Fruit fly (Drosophila melanogaster) whole organism, embryonic: ENCODE measurements around the gene mof.

Source experiments
- Antp ChIP-seq: fragments of 200-800 bp; sonication (Bioruptor generic); optimal IDR thresholded peaks from 3 replicates; lab custom pipeline; 2016; ENCODE audit warnings: missing biosample characterization, missing genetic modification characterization
- Bdp1 ChIP-seq: fragments of 200-800 bp; sonication (Bioruptor generic); optimal IDR thresholded peaks from 3 replicates; lab custom pipeline; 2016; ENCODE audit warnings: missing biosample characterization, missing genetic modification characterization
- BtbVII ChIP-seq: fragments of 200-800 bp; sonication (Bioruptor generic); optimal IDR thresholded peaks from 3 replicates; lab custom pipeline; 2017; ENCODE audit warnings: missing biosample characterization, mild to moderate bottlenecking, missing genetic modification characterization
- CG10654 ChIP-seq: fragments of 200-800 bp; sonication (Bioruptor generic); optimal IDR thresholded peaks from 2 replicates; lab custom pipeline; 2016; ENCODE audit warnings: missing biosample characterization, missing genetic modification characterization
- CG12659 ChIP-seq: fragments of 200-800 bp; sonication (Bioruptor generic); optimal IDR thresholded peaks from 3 replicates; lab custom pipeline; 2017; ENCODE audit warnings: mild to moderate bottlenecking, missing biosample characterization, missing genetic modification reagents, missing genetic modification characterization
- CG15514 ChIP-seq: fragments of 200-800 bp; sonication (Bioruptor generic); optimal IDR thresholded peaks from 3 replicates; lab custom pipeline; 2017; ENCODE audit warnings: missing biosample characterization, missing genetic modification characterization, mild to moderate bottlenecking, moderate library complexity, missing genetic modification reagents
- CG17385 ChIP-seq: fragments of 200-800 bp; sonication (Bioruptor generic); optimal IDR thresholded peaks from 3 replicates; lab custom pipeline; 2018; ENCODE audit warnings: missing biosample characterization, mild to moderate bottlenecking, missing genetic modification characterization
- CG17568 ChIP-seq: fragments of 200-800 bp; sonication (Bioruptor generic); optimal IDR thresholded peaks from 2 replicates; lab custom pipeline; 2018; ENCODE audit warnings: missing biosample characterization, mild to moderate bottlenecking, missing genetic modification characterization, moderate library complexity
- CG3163 ChIP-seq: fragments of 200-800 bp; sonication (Bioruptor generic); optimal IDR thresholded peaks from 3 replicates; lab custom pipeline; 2016; ENCODE audit warnings: missing biosample characterization, missing genetic modification characterization
- CG4707 ChIP-seq: fragments of 200-800 bp; sonication (Bioruptor generic); optimal IDR thresholded peaks from 2 replicates; lab custom pipeline; 2018; ENCODE audit warnings: missing biosample characterization, mild to moderate bottlenecking, missing genetic modification characterization, moderate library complexity
- CG5953 ChIP-seq: fragments of 200-800 bp; sonication (Bioruptor generic); IDR thresholded peaks from 2 replicates; pipeline ENCODE4 v1.3.6; 2022; ENCODE audit warnings: missing biosample characterization, missing genetic modification characterization
- CG6254 ChIP-seq: fragments of 200-800 bp; sonication (Bioruptor generic); optimal IDR thresholded peaks from 3 replicates; lab custom pipeline; 2017; ENCODE audit warnings: mild to moderate bottlenecking, missing biosample characterization, missing genetic modification reagents, missing genetic modification characterization
- CG6272 ChIP-seq: fragments of 200-800 bp; sonication (Bioruptor generic); IDR thresholded peaks from 2 replicates; pipeline ENCODE4 v1.3.6; 2022; ENCODE audit warnings: missing biosample characterization, missing genetic modification characterization
- CG6654 ChIP-seq: fragments of 200-800 bp; sonication (Bioruptor generic); optimal IDR thresholded peaks from 2 replicates; lab custom pipeline; 2017; ENCODE audit warnings: missing biosample characterization, mild to moderate bottlenecking, missing genetic modification characterization
- CG6683 ChIP-seq: fragments of 200-800 bp; sonication (Bioruptor generic); optimal IDR thresholded peaks from 2 replicates; lab custom pipeline; 2017; ENCODE audit warnings: missing biosample characterization, mild to moderate bottlenecking, missing genetic modification characterization, missing genetic modification reagents
- CG6854 ChIP-seq: fragments of 200-800 bp; sonication (Bioruptor generic); optimal IDR thresholded peaks from 3 replicates; lab custom pipeline; 2017; ENCODE audit warnings: missing biosample characterization, mild to moderate bottlenecking, missing genetic modification characterization
- CG8359 ChIP-seq: fragments of 200-800 bp; sonication (Bioruptor generic); optimal IDR thresholded peaks from 2 replicates; lab custom pipeline; 2017; ENCODE audit warnings: missing biosample characterization, mild to moderate bottlenecking, missing genetic modification characterization, borderline replicate concordance
- CG9797 ChIP-seq: fragments of 200-800 bp; sonication (Bioruptor generic); optimal IDR thresholded peaks from 3 replicates; lab custom pipeline; 2018; ENCODE audit warnings: missing biosample characterization, mild to moderate bottlenecking, missing genetic modification characterization
- Chrac-16 ChIP-seq: fragments of 200-800 bp; sonication (Bioruptor generic); optimal IDR thresholded peaks from 3 replicates; lab custom pipeline; 2016; ENCODE audit warnings: missing biosample characterization, missing genetic modification characterization
- Dek ChIP-seq: fragments of 200-800 bp; sonication (Bioruptor generic); optimal IDR thresholded peaks from 3 replicates; lab custom pipeline; 2019; ENCODE audit warnings: missing biosample characterization, mild to moderate bottlenecking, missing genetic modification characterization, moderate library complexity
- Ets97D ChIP-seq: fragments of 200-800 bp; sonication (Bioruptor generic); optimal IDR thresholded peaks from 3 replicates; lab custom pipeline; 2016; ENCODE audit warnings: missing biosample characterization, missing genetic modification characterization
- HLH54F ChIP-seq: fragments of 200-800 bp; sonication (Bioruptor generic); optimal IDR thresholded peaks from 3 replicates; lab custom pipeline; 2016; ENCODE audit warnings: missing biosample characterization, missing genetic modification characterization
- Hsf ChIP-seq: fragments of 200-800 bp; sonication (Bioruptor generic); optimal IDR thresholded peaks from 3 replicates; lab custom pipeline; 2016; ENCODE audit warnings: missing biosample characterization, missing genetic modification characterization
- Lpt ChIP-seq: fragments of >200 bp; optimal IDR thresholded peaks from 2 replicates; lab custom pipeline; 2018; ENCODE audit warnings: missing biosample characterization, missing genetic modification characterization
- NK7.1 ChIP-seq: fragments of 200-800 bp; sonication (Bioruptor generic); optimal IDR thresholded peaks from 3 replicates; lab custom pipeline; 2016; ENCODE audit warnings: missing biosample characterization, missing genetic modification characterization
- Nf-YB ChIP-seq: fragments of 200-800 bp; sonication (Bioruptor generic); optimal IDR thresholded peaks from 3 replicates; lab custom pipeline; 2019; ENCODE audit warnings: missing biosample characterization, mild to moderate bottlenecking, missing genetic modification characterization, moderate library complexity
- NfI ChIP-seq: fragments of 200-800 bp; sonication (Bioruptor generic); optimal IDR thresholded peaks from 3 replicates; lab custom pipeline; 2018; ENCODE audit warnings: missing biosample characterization, mild to moderate bottlenecking, missing genetic modification characterization, moderate library complexity
- Oli ChIP-seq: fragments of 200-800 bp; sonication (Bioruptor generic); optimal IDR thresholded peaks from 2 replicates; lab custom pipeline; 2018; ENCODE audit warnings: missing biosample characterization, mild to moderate bottlenecking, missing genetic modification characterization, moderate library complexity
- Optix ChIP-seq: fragments of 200-800 bp; sonication (Bioruptor generic); IDR thresholded peaks from 3 replicates; pipeline ENCODE4 v1.3.6; 2022; ENCODE audit warnings: missing biosample characterization, missing genetic modification characterization
- Sry-δ ChIP-seq: fragments of 200-800 bp; sonication (Bioruptor generic); optimal IDR thresholded peaks from 2 replicates; lab custom pipeline; 2016; ENCODE audit warnings: missing biosample characterization, missing genetic modification characterization
- ac ChIP-seq: fragments of 200-800 bp; sonication (Bioruptor generic); optimal IDR thresholded peaks from 3 replicates; lab custom pipeline; 2017; ENCODE audit warnings: missing biosample characterization, mild to moderate bottlenecking, missing genetic modification characterization
- cad ChIP-seq: fragments of >200 bp; optimal IDR thresholded peaks from 2 replicates; lab custom pipeline; 2017; ENCODE audit warnings: missing biosample characterization, missing genetic modification characterization
- ems ChIP-seq: fragments of 200-800 bp; sonication (Bioruptor generic); optimal IDR thresholded peaks from 3 replicates; lab custom pipeline; 2016; ENCODE audit warnings: missing biosample characterization, missing genetic modification characterization
- en ChIP-seq: fragments of 200-800 bp; sonication (Bioruptor generic); optimal IDR thresholded peaks from 2 replicates; lab custom pipeline; 2016; ENCODE audit warnings: missing biosample characterization, missing genetic modification characterization
- eve ChIP-seq, 2 experiments: fragments of >200 bp; optimal IDR thresholded peaks; 2 replicates each; lab custom pipeline; 2017; ENCODE audit warnings: missing biosample characterization in 2 of 2, missing genetic modification characterization in 2 of 2
- exex ChIP-seq: fragments of 200-800 bp; sonication (Bioruptor generic); optimal IDR thresholded peaks from 4 replicates; lab custom pipeline; 2018; ENCODE audit warnings: missing biosample characterization, mild to moderate bottlenecking, missing genetic modification characterization, moderate library complexity
- fru ChIP-seq: fragments of >200 bp; optimal IDR thresholded peaks from 2 replicates; lab custom pipeline; 2017
- gro ChIP-seq: fragments of 200-800 bp; sonication (Bioruptor generic); optimal IDR thresholded peaks from 2 replicates; lab custom pipeline; 2016; ENCODE audit warnings: missing biosample characterization, missing genetic modification characterization
- gsb-n ChIP-seq: fragments of 200-800 bp; sonication (Bioruptor generic); optimal IDR thresholded peaks from 3 replicates; lab custom pipeline; 2018; ENCODE audit warnings: missing biosample characterization, mild to moderate bottlenecking, missing genetic modification characterization
- her ChIP-seq: fragments of 200-800 bp; sonication (Bioruptor generic); optimal IDR thresholded peaks from 2 replicates; lab custom pipeline; 2016; ENCODE audit warnings: missing biosample characterization, missing genetic modification characterization
- hkb ChIP-seq, 2 experiments: fragments of 200-800 bp in 1 of 2; fragments of >200 bp in 1 of 2; sonication (Bioruptor generic) in 1 of 2; IDR thresholded peaks in 1 of 2; optimal IDR thresholded peaks in 1 of 2; 2 replicates each; pipeline versions ENCODE4 v1.3.6 to Lab custom; 2017 to 2022; ENCODE audit warnings: missing biosample characterization in 1 of 2, missing genetic modification characterization in 1 of 2
- insv ChIP-seq, 2 experiments: fragments of 200-800 bp; sonication (Bioruptor generic); optimal IDR thresholded peaks; 3 replicates each; lab custom pipeline; 2016 to 2018; ENCODE audit warnings: missing biosample characterization in 2 of 2, missing genetic modification characterization in 2 of 2
- inv ChIP-seq: fragments of 200-800 bp; sonication (Bioruptor generic); IDR thresholded peaks from 2 replicates; pipeline ENCODE4 v1.3.6; 2022; ENCODE audit warnings: missing biosample characterization, missing genetic modification characterization; ENCODE audit not compliant: partially characterized antibody
- lbe ChIP-seq: fragments of 200-800 bp; sonication (Bioruptor generic); optimal IDR thresholded peaks from 2 replicates; lab custom pipeline; 2016; ENCODE audit warnings: missing biosample characterization, mild to moderate bottlenecking, missing genetic modification characterization
- lilli ChIP-seq: fragments of 200-800 bp; sonication (Bioruptor generic); optimal IDR thresholded peaks from 3 replicates; lab custom pipeline; 2016; ENCODE audit warnings: missing biosample characterization, missing genetic modification characterization
- nerfin-1 ChIP-seq: fragments of 200-800 bp; sonication (Bioruptor generic); optimal IDR thresholded peaks from 3 replicates; lab custom pipeline; 2019; ENCODE audit warnings: missing biosample characterization, mild to moderate bottlenecking, missing genetic modification characterization, moderate library complexity
- pros ChIP-seq: fragments of 200-800 bp; sonication (Bioruptor generic); optimal IDR thresholded peaks from 3 replicates; lab custom pipeline; 2019; ENCODE audit warnings: missing biosample characterization, mild to moderate bottlenecking, missing genetic modification characterization, moderate library complexity
- psq ChIP-seq: fragments of 200-800 bp; sonication (Bioruptor generic); optimal IDR thresholded peaks from 2 replicates; lab custom pipeline; 2017; ENCODE audit warnings: missing biosample characterization, missing genetic modification characterization
- shn ChIP-seq: fragments of 200-800 bp; sonication (Bioruptor generic); optimal IDR thresholded peaks from 3 replicates; lab custom pipeline; 2016; ENCODE audit warnings: missing biosample characterization, missing genetic modification characterization

The mof gene

dm6 chrX:5880139-5880924 is 3.7 kb upstream of the mof start (continued):
- TF ChIP-seq CG6854 = no peak
- no peak for TF ChIP-seq BtbVII (GFP tag; lab: Kevin White, UChicago)
- no peak for TF ChIP-seq insv (GFP tag; optimal IDR thresholded peaks at IDR 0.05; lab: Kevin White, UChicago)
- TF ChIP-seq Nf-YB (GFP tag; lab: Kevin White, UChicago) = peak; percentile 5
- TF ChIP-seq gro (GFP tag; lab: Kevin White, UChicago) = peak; percentile 7
- TF ChIP-seq CG3163 (GFP tag; lab: Kevin White, UChicago) = no peak
- TF ChIP-seq exex (tag; lab: Kevin White, UChicago) = peak; percentile 39
- TF ChIP-seq Bdp1 = no peak
- TF ChIP-seq Sry-δ (GFP tag; lab: Kevin White, UChicago) = no peak
- TF ChIP-seq her (GFP tag; lab: Kevin White, UChicago) = peak; percentile 33
- peak; percentile 15 for TF ChIP-seq Ets97D (GFP tag; lab: Kevin White, UChicago)
- no peak for TF ChIP-seq CG5953 (GFP tag; lab: Robert Waterston, UW)
- TF ChIP-seq Oli (tag; lab: Kevin White, UChicago) = peak; percentile 46
- no peak for TF ChIP-seq ac (GFP tag; lab: Kevin White, UChicago)
- peak; percentile 39 for TF ChIP-seq shn (GFP tag; lab: Kevin White, UChicago)
- TF ChIP-seq en (GFP tag; lab: Kevin White, UChicago) = no peak
- no peak for TF ChIP-seq CG6654 (GFP tag; lab: Kevin White, UChicago)
- no peak for TF ChIP-seq Lpt
- TF ChIP-seq NK7.1 = no peak
- TF ChIP-seq Optix (GFP tag; lab: Robert Waterston, UW) = 0 out of 3 replicates have a peak, but pooled peaks have one; percentile 43
- TF ChIP-seq pros = no peak
- peak; percentile 22 for TF ChIP-seq CG12659
- TF ChIP-seq CG6272 (GFP tag; lab: Robert Waterston, UW) = no peak
- peak; percentile 85 for TF ChIP-seq psq (GFP tag; lab: Kevin White, UChicago)
- no peak for TF ChIP-seq inv (GFP tag; lab: Robert Waterston, UW)
- no peak for TF ChIP-seq cad (GFP tag; lab: Kevin White, UChicago)
- TF ChIP-seq CG6683 (GFP tag; lab: Kevin White, UChicago) = peak; percentile 21
- TF ChIP-seq fru (lab: Kevin White, UChicago) = no peak
- peak; percentile 77 for TF ChIP-seq lbe (GFP tag; lab: Kevin White, UChicago)
- TF ChIP-seq Dek = peak; percentile 27
- no peak for TF ChIP-seq CG4707 (GFP tag; lab: Kevin White, UChicago)
- TF ChIP-seq gsb-n = peak; percentile 25
- peak; percentile 45 for TF ChIP-seq Chrac-16
- TF ChIP-seq Hsf (GFP tag; lab: Kevin White, UChicago) = peak; percentile 49
- TF ChIP-seq CG10654 (GFP tag; lab: Kevin White, UChicago) = peak; percentile 17
- TF ChIP-seq CG17568 (GFP tag; lab: Kevin White, UChicago) = no peak
- no peak for TF ChIP-seq hkb (optimal IDR thresholded peaks at IDR 0.05; lab: Kevin White, UChicago)
- peak; percentile 38; the same call in 1 of the 2 replicates for TF ChIP-seq hkb (GFP tag; IDR thresholded peaks at IDR 0.05; lab: Robert Waterston, UW)
- TF ChIP-seq eve (GFP tag; optimal IDR thresholded peaks at IDR 0.05; lab: Kevin White, UChicago) = no peak
- TF ChIP-seq nerfin-1 = peak; percentile 22
- TF ChIP-seq CG15514 (GFP tag; lab: Kevin White, UChicago) = no peak
- peak; percentile 37 for TF ChIP-seq CG17385 (GFP tag; lab: Kevin White, UChicago)
- TF ChIP-seq NfI (GFP tag; lab: Kevin White, UChicago) = peak; percentile 57
- TF ChIP-seq CG9797 (GFP tag; lab: Kevin White, UChicago) = no peak
- TF ChIP-seq Antp (GFP tag; lab: Kevin White, UChicago) = peak; percentile 14
- TF ChIP-seq lilli = peak; percentile 45
- peak; percentile 35 for TF ChIP-seq ems (GFP tag; lab: Kevin White, UChicago)
- TF ChIP-seq CG8359 (GFP tag; lab: Kevin White, UChicago) = no peak
- TF ChIP-seq HLH54F (GFP tag; lab: Kevin White, UChicago) = peak; percentile 33
- TF ChIP-seq CG6254 (GFP tag; lab: Kevin White, UChicago) = no peak
